Worm (Caenorhabditis elegans) whole organism, early embryonic: Measurements from ENCODE around the gene txt-11.

Experiments
- F13C5.2 ChIP-seq: sonication (generic microtip); optimal IDR thresholded peaks from 2 replicates; lab custom pipeline; 2017; ENCODE audit warnings: mild to moderate bottlenecking, missing genetic modification characterization, inconsistent platforms, missing compliant biosample characterization
- ama-1 ChIP-seq: fragments of 150-350 bp; optimal IDR thresholded peaks from 2 replicates; lab custom pipeline; 2014
- ceh-13 ChIP-seq: fragments of 200-800 bp; sonication (Bioruptor generic); optimal IDR thresholded peaks from 2 replicates; lab custom pipeline; 2018; ENCODE audit warnings: mild to moderate bottlenecking, missing genetic modification characterization, missing compliant biosample characterization
- ceh-36 ChIP-seq: sonication (generic microtip); optimal IDR thresholded peaks from 2 replicates; lab custom pipeline; 2016; ENCODE audit warnings: missing genetic modification characterization, inconsistent platforms, missing compliant biosample characterization
- flt-1 ChIP-seq: fragments of 200-800 bp; sonication (Bioruptor generic); IDR thresholded peaks from 2 replicates; pipeline ENCODE4 v1.3.6; 2022; ENCODE audit warnings: missing genetic modification characterization, missing compliant biosample characterization
- hmg-4 ChIP-seq: fragments of 200-800 bp; sonication (Bioruptor generic); optimal IDR thresholded peaks from 2 replicates; lab custom pipeline; 2018; ENCODE audit warnings: mild to moderate bottlenecking, missing genetic modification characterization, missing compliant biosample characterization
- pes-1 ChIP-seq: fragments of 200-800 bp; sonication (Bioruptor generic); IDR thresholded peaks from 2 replicates; pipeline ENCODE4 v1.3.6; 2022; ENCODE audit warnings: missing genetic modification reagents, missing genetic modification characterization, missing compliant biosample characterization
- sea-1 ChIP-seq: fragments of 200-800 bp; sonication (Bioruptor generic); conservative IDR thresholded peaks from 2 replicates; pipeline ENCODE4 v1.3.6; 2022; ENCODE audit warnings: missing genetic modification characterization, missing compliant biosample characterization
- tbx-37 ChIP-seq: fragments of 200-800 bp; sonication (Bioruptor generic); conservative IDR thresholded peaks from 2 replicates; pipeline ENCODE4 v1.3.6; 2022; ENCODE audit warnings: missing genetic modification reagents, missing genetic modification characterization, missing compliant biosample characterization

DNA sequence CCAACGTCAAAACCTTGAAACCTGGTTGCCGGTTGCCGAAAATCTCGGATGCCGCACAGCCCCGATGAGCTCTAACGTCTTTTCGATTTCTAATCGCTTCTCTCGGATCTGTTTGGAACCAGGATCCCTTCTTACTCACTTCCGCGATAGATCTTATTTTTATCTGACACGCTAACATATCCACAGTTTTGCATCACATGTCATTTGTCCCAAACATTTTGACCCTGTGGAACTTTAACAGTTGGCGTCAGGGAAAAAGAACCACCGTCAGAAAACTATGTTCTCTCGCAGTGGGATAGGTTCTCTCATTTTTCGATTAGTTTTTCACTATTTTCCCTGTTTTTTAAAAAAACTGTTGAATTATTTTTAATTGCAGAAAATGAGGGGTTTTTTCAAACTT is 14.8 kb upstream of the txt-11 start, which contains the start of gene T20D4.11:
- TF ChIP-seq pes-1 (no peak), ceh-36 (no peak), ama-1 (lab: Kevin White, UChicago) (no peak), tbx-37 (GFP tag; lab: Robert Waterston, UW) (no peak), sea-1 (GFP tag; lab: Robert Waterston, UW) (no peak), ceh-13 (GFP tag; lab: Kevin White, UChicago) (no peak), flt-1 (GFP tag; lab: Robert Waterston, UW) (no peak), hmg-4 (no peak), F13C5.2 (no peak)
